Worm (Caenorhabditis elegans): Measurements from ENCODE around the gene skpo-2.

DNA sequence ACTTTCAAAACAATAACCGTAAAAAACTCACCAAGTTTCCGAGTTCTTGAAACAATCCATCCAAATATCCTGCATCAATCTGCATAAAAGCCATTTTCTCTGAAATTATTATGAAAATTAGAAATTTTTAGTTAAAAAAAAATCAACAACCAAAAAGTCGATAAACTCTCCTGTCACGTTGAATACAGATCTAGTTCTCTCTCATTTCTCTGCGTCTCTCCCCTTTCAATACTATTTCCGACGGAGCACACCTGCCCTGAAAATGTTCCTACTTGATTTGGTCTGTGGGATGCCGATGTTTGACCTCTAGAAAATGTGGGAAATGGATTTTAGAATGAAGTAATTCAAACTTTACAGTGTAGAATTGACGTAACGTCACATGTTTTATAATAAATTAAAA, 48.8 kb downstream of the skpo-2 start, which contains the start of gene T06D4.6:
- TF ChIP-seq fkh-10 (GFP tag; optimal IDR thresholded peaks at IDR 0.05) (no peak), lin-39 (tag; optimal IDR thresholded peaks at IDR 0.05) (no peak), swsn-7 (tag; optimal IDR thresholded peaks at IDR 0.05) (no peak), nhr-76 (tag; optimal IDR thresholded peaks at IDR 0.05) (no peak), ces-1 (GFP tag; optimal IDR thresholded peaks at IDR 0.05) (no peak), skn-1 (tag; optimal IDR thresholded peaks at IDR 0.05) (no peak), nhr-11 (tag; optimal IDR thresholded peaks at IDR 0.05) (no peak), unc-62 (GFP tag; optimal IDR thresholded peaks at IDR 0.05) (no peak), snu-23 (GFP tag; optimal IDR thresholded peaks at IDR 0.05) (no peak)

Measured in whole organism, L1 larva.